Fruit fly (Drosophila melanogaster): ENCODE data around the gene CG14104.
"Not testable (repeated sequence)": the region's sequence is repeated elsewhere in the genome, so short reads cannot be mapped to it uniquely, and the experiment has no call there.

CG14104 gene

DNA sequence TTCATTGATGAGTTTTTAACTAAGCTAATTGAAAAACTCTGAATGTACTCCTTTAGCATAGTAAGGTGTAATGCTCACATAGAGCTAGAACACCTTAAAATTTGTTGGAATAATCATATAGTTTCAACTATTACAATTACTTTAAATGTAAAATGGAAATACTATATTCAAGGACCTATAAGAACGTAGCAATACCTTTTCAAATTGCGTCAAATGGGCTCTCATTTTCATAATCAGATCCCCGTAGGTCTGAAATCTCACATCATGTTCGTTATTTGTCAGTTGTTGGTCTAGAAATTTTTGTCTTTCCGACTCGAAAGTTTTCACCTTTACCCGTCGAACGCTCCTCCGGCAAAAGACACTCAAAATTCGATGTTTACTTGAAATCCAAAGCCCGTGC lies 46.9 kb downstream of the CG14104 start, which contains the start of gene Vtld:
TSS of gene Vtld (plus strand) at position 301 of the 400 bp plus-strand sequence.
- not testable (repeated sequence) for TF ChIP-seq CG8478, CTCF (optimal IDR thresholded peaks at IDR 0.05)
